Fruit fly (Drosophila melanogaster): ENCODE results near the gene DCTN1-p150.

DCTN1-p150 gene

DNA sequence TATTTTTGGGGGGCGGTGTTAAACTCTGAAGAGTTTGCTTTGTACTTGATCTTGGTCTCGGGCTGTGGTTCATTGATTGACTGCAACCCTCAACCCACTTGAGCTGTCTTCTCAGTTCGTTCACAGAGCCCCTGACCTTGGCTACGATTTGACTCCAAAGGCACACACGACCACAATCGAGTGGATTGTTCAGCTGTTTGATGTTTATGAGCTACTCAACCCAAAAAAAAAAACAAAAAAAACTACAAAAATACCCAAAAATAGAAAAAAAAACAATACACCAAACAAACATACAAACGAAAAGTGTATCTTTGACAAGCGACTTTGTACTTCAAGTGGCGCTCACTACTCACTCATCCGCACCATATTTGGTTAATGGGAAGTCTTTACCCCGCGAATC lies 14.6 kb upstream of the DCTN1-p150 start:
- TF ChIP-seq pan (optimal IDR thresholded peaks at IDR 0.05) (no peak), usp (GFP tag; optimal IDR thresholded peaks at IDR 0.05) (no peak), psq (optimal IDR thresholded peaks at IDR 0.05) (no peak)

DNA sequence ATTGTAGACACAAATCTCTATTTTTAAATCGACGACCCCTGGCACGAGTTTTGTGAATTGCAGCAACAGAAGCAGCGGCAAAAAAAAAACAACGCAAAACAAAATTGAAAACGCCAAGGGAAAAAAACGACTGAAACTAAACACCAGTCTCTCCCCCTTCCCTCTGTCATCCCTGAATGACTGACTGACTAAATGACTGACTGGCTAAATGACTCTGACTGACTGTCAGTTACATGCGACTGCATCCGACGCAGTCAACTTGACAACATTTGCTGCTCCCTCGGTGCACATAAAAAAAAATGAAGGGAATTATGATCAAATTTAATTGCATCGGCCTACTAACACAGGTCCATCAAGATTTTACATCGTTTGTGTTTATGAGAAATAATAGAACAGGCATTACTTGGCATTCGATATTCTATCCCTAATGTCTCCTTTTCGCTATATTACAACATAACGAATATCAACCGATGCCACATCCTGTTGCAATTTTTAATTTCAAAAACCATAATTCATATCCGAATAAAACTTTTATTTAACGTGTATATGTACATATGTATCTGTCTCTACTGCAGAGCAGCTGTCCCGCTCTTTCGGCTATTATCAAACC lies 11.5 kb upstream of the DCTN1-p150 start:
- no peak for TF ChIP-seq pan (optimal IDR thresholded peaks at IDR 0.05)
- no peak for TF ChIP-seq Dll (optimal IDR thresholded peaks at IDR 0.05)
- TF ChIP-seq CG8478 (optimal IDR thresholded peaks at IDR 0.05) = no peak
- TF ChIP-seq usp (GFP tag; optimal IDR thresholded peaks at IDR 0.05) = no peak
- TF ChIP-seq EcR (GFP tag; optimal IDR thresholded peaks at IDR 0.05) = no peak
- no peak for TF ChIP-seq psq (optimal IDR thresholded peaks at IDR 0.05)

DNA sequence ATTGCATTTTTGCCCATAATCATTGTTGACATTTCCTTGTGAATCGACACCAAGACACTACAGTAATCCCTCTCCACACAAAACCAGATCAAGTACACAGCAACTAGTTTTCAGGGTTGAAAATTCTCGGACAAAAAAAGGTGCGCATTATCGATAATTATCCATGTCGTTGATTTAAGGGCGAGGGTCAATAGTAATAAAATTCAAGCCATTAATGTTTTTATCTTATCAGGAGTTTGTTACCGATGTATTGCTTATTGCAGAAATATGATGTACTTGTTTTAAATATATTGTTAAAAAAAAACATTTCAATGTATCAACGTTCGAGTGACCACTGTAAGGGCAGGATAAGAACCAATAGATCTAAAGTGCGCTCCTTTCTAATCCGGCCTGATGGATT lies 10.4 kb upstream of the DCTN1-p150 start:
- TF ChIP-seq psq (optimal IDR thresholded peaks at IDR 0.05) (no peak), EcR (GFP tag; optimal IDR thresholded peaks at IDR 0.05) (no peak), CG8478 (optimal IDR thresholded peaks at IDR 0.05) (no peak), pan (optimal IDR thresholded peaks at IDR 0.05) (no peak), Dll (optimal IDR thresholded peaks at IDR 0.05) (no peak), usp (GFP tag; optimal IDR thresholded peaks at IDR 0.05) (no peak)

DNA sequence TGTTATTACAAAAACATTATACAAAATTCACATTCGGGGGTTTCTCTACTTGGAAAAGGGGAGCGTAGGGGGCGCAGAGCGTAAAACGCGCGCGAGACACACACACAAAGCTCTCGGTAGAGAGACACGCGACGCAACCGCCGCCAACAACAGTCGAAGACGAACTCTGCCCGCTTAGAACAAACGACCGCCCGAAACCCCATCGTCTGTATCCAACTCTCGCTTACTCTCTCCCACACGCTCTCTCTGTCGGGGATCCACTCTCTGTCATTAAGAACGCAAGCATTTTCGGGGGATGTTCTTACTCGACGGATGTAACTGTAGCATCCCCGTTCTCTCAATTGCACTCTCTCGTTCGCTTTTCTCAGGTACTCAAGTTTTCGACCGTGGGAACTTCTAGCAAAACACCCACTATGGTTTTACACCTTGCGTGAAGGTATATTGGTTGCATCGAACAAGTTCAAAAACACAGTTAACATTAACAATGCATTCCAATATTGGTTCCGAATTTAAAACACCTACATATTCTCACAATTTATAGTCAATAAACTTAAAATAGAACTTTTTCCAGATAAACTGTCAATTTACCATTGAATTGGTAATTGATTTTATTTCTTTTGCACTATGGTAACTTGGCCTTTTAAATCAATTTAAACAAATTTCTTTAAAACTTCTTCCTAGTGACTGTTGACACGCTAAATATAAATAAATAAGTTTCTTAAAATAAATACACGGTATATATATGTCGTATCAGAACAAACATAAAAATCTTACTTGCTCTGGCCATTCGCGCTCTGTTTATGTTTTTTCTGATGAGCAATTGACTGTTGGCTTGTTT lies 9.2 kb upstream of the DCTN1-p150 start:
- no peak for TF ChIP-seq psq (optimal IDR thresholded peaks at IDR 0.05)
- TF ChIP-seq EcR (GFP tag; optimal IDR thresholded peaks at IDR 0.05) = no peak
- no peak for TF ChIP-seq CG8478 (optimal IDR thresholded peaks at IDR 0.05)
- no peak for TF ChIP-seq Dll (optimal IDR thresholded peaks at IDR 0.05)
- peak; percentile 85 for TF ChIP-seq pan (optimal IDR thresholded peaks at IDR 0.05)

dm6 chr3L:13920632-13920981 lies 8.6 kb upstream of the DCTN1-p150 start:
- TF ChIP-seq pan (optimal IDR thresholded peaks at IDR 0.05) (no peak), Dll (optimal IDR thresholded peaks at IDR 0.05) (no peak), usp (GFP tag; optimal IDR thresholded peaks at IDR 0.05) (no peak), psq (optimal IDR thresholded peaks at IDR 0.05) (no peak), CG8478 (optimal IDR thresholded peaks at IDR 0.05) (no peak), EcR (GFP tag; optimal IDR thresholded peaks at IDR 0.05) (no peak)

DNA sequence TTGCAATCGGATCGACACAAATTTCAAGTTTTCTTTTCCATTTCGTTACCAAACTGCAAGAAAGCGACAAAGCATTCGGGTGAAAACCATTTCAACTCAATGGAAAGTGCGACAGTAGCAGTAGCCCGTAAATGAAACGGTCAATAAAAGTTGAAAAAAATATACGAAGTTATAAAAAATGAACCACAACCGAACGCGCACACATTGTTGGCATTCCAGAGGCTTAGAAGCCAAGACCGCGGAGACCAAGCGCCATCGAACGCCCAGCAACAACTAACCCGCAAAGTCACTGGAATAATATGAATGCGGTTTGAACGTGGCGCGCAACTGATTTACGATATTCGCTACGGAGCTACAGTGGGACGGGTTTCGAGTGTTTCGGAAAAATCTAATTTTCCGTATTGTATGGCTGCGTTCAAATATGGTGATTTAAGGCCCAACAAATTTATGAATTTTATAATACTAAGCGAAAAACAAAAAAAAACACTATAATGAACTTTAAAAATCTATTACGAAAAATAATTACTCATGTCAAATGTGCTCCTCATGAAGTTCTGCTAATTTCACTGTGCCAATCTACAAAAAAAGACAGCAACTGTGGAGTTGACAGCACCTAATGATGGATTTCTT lies 7.0 kb upstream of the DCTN1-p150 start:
- no peak for TF ChIP-seq CG8478 (optimal IDR thresholded peaks at IDR 0.05)
- no peak for TF ChIP-seq psq (optimal IDR thresholded peaks at IDR 0.05)
- no peak for TF ChIP-seq usp (GFP tag; optimal IDR thresholded peaks at IDR 0.05)
- TF ChIP-seq pan (optimal IDR thresholded peaks at IDR 0.05) = no peak
- no peak for TF ChIP-seq Dll (optimal IDR thresholded peaks at IDR 0.05)
- TF ChIP-seq EcR (GFP tag; optimal IDR thresholded peaks at IDR 0.05) = no peak

DNA sequence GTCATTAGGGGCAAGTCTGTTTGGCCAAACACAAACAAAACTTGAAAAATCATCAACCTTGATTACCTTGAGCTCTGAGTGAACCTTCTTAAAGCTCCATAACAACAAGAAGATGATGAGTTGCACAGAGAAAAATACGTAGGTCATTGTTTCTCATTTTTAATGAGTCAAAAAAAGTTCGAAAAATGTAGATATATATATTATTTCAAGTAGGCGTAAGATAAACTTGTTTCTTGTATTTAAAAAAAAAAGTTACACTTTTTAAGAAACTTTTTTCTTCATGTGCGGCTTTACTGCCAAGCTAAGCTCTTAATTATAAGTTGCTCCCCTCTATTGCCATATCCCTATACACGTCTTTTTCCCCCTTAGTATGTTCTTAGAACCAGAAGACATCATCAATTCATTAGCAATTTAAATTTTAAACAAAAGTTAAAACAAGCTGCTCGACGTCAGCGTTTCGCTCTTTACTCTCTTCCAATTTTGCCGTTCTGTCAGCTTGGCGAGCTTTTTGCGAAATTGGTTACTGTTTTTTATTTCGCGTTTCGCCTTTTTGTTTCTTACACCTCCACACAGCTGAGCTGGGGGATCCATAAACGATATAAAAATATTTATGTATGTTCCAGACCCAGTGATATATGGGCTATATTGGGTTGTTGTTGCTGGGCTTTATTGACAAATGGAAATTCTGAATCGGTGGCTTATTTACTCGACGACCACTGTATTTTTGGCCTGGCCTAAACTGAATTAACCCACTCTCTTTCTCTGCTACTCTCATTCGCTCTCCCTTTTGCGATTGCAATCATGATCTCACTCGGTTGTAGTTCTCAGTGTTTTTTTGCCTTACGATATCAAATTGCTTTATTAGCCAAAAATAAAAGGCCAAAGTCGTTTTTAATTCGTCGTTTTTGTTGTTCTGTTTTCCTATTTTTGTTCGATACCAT lies 5.6 kb upstream of the DCTN1-p150 start:
- TF ChIP-seq psq (optimal IDR thresholded peaks at IDR 0.05) = no peak
- no peak for TF ChIP-seq pan (optimal IDR thresholded peaks at IDR 0.05)
- no peak for TF ChIP-seq CG8478 (optimal IDR thresholded peaks at IDR 0.05)
- no peak for TF ChIP-seq Dll (optimal IDR thresholded peaks at IDR 0.05)
- TF ChIP-seq usp (GFP tag; optimal IDR thresholded peaks at IDR 0.05) = no peak
- no peak for TF ChIP-seq EcR (GFP tag; optimal IDR thresholded peaks at IDR 0.05)

dm6 chr3L:13924646-13925045 lies 4.5 kb upstream of the DCTN1-p150 start:
- TF ChIP-seq usp (GFP tag; optimal IDR thresholded peaks at IDR 0.05) (no peak), CG8478 (optimal IDR thresholded peaks at IDR 0.05) (no peak), EcR (GFP tag; optimal IDR thresholded peaks at IDR 0.05) (no peak), psq (optimal IDR thresholded peaks at IDR 0.05) (no peak), pan (optimal IDR thresholded peaks at IDR 0.05) (no peak), Dll (optimal IDR thresholded peaks at IDR 0.05) (no peak)

- TF ChIP-seq pan (optimal IDR thresholded peaks at IDR 0.05) (no peak), psq (optimal IDR thresholded peaks at IDR 0.05) (no peak), Dll (optimal IDR thresholded peaks at IDR 0.05) (peak; percentile 92), CG8478 (optimal IDR thresholded peaks at IDR 0.05) (no peak), usp (GFP tag; optimal IDR thresholded peaks at IDR 0.05) (no peak), EcR (GFP tag; optimal IDR thresholded peaks at IDR 0.05) (no peak)
Observed at dm6 chr3L:13925117-13925726, 4.0 kb upstream of the DCTN1-p150 start, which contains the start of gene Rgl. Gene Rgl, minus strand, starts transcription at chr3L:13925335.

DNA sequence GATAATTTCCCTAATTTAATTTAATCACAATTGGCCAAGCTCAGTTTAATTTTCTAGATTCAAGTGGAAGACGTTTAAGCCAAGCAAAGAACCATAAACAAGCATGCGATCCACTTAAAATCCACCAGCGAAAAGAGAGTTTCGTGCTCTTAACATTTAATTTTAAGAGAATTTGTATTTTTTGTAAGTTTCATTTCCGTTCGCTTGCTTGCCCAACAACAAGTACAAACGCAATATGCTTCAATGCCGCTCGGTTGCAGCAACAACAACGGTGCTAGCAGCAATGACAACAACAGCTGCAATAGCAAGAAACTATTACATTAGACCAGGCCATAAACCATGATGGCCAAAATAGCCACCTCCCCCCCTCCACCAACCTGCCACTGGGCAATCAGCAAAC lies 5.7 kb downstream of the DCTN1-p150 start:
- TF ChIP-seq psq (optimal IDR thresholded peaks at IDR 0.05) (no peak), usp (GFP tag; optimal IDR thresholded peaks at IDR 0.05) (no peak), Dll (optimal IDR thresholded peaks at IDR 0.05) (no peak), CG8478 (optimal IDR thresholded peaks at IDR 0.05) (no peak), pan (optimal IDR thresholded peaks at IDR 0.05) (no peak), EcR (GFP tag; optimal IDR thresholded peaks at IDR 0.05) (no peak)

dm6 chr3L:13936771-13937170 lies 7.6 kb downstream of the DCTN1-p150 start:
- TF ChIP-seq Dll (optimal IDR thresholded peaks at IDR 0.05) (no peak), EcR (GFP tag; optimal IDR thresholded peaks at IDR 0.05) (no peak), usp (GFP tag; optimal IDR thresholded peaks at IDR 0.05) (no peak)
